Worm (Caenorhabditis elegans): ENCODE measurements around the gene C25G4.2.

Gene C25G4.2

ce11 chrIV:12417536-12418195 lies 26.2 kb downstream of the C25G4.2 start, which contains the start of gene F08G5.3 (continued):
- TF ChIP-seq mdl-1 (tag; optimal IDR thresholded peaks at IDR 0.05) (peak in 1 of 2 experiments; percentile 40), pqm-1 (tag; optimal IDR thresholded peaks at IDR 0.05) (no peak), fkh-8 (tag; optimal IDR thresholded peaks at IDR 0.05) (no peak), ces-1 (GFP tag; optimal IDR thresholded peaks at IDR 0.05) (no peak), F16B12.6 (tag; optimal IDR thresholded peaks at IDR 0.05) (no peak), skn-1 (tag; optimal IDR thresholded peaks at IDR 0.05) (no peak), jun-1 (tag; optimal IDR thresholded peaks at IDR 0.05) (no peak), aha-1 (tag; optimal IDR thresholded peaks at IDR 0.05) (no peak), vab-15 (tag; optimal IDR thresholded peaks at IDR 0.05) (no peak), tbx-2 (tag; optimal IDR thresholded peaks at IDR 0.05) (peak; percentile 29), mab-9 (GFP tag; IDR thresholded peaks at IDR 0.05) (no peak), ztf-11 (tag; optimal IDR thresholded peaks at IDR 0.05) (no peak), lir-3 (tag; optimal IDR thresholded peaks at IDR 0.05; ENCODE audit: poor library complexity) (peak; percentile 27), dpl-1 (GFP tag; optimal IDR thresholded peaks at IDR 0.05) (peak in 2 of 3 experiments; percentile 16 to 27), sup-37 (GFP tag; optimal IDR thresholded peaks at IDR 0.05) (no peak), unc-98 (GFP tag; IDR thresholded peaks at IDR 0.05) (0 out of 2 replicates have a peak, but pooled peaks have one; percentile 7), elt-3 (tag; optimal IDR thresholded peaks at IDR 0.05) (peak in 1 of 6 experiments; percentile 43), Y116A8C.19 (tag; optimal IDR thresholded peaks at IDR 0.05; ENCODE audit: borderline replicate concordance) (no peak), ceh-63 (GFP tag; optimal IDR thresholded peaks at IDR 0.05) (no peak), hlh-4 (tag; optimal IDR thresholded peaks at IDR 0.05) (no peak), fkh-4 (tag; optimal IDR thresholded peaks at IDR 0.05; ENCODE audit: borderline replicate concordance) (no peak), zip-4 (GFP tag; optimal IDR thresholded peaks at IDR 0.05) (peak; percentile 18), ceh-8 (GFP tag; optimal IDR thresholded peaks at IDR 0.05) (no peak), ztf-4 (tag; optimal IDR thresholded peaks at IDR 0.05) (no peak), egl-27 (tag; optimal IDR thresholded peaks at IDR 0.05) (no peak), unc-130 (tag; optimal IDR thresholded peaks at IDR 0.05) (no peak), nhr-28 (tag; optimal IDR thresholded peaks at IDR 0.05) (no peak), ama-1 (optimal IDR thresholded peaks at IDR 0.05) (no peak), fkh-10 (GFP tag; optimal IDR thresholded peaks at IDR 0.05) (no peak), efl-1 (optimal IDR thresholded peaks at IDR 0.05) (peak in 1 of 2 experiments; percentile 43), efl-1 (GFP tag; optimal IDR thresholded peaks at IDR 0.05 in 1 of 2) (peak; percentile 17 to 92), ceh-90 (tag; optimal IDR thresholded peaks at IDR 0.05) (no peak), C34B4.2 (tag; optimal IDR thresholded peaks at IDR 0.05) (no peak), hlh-17 (GFP tag; optimal IDR thresholded peaks at IDR 0.05; ENCODE audit: borderline replicate concordance) (no peak), lin-39 (tag; optimal IDR thresholded peaks at IDR 0.05) (no peak), xbp-1 (tag; optimal IDR thresholded peaks at IDR 0.05) (peak; percentile 24), nhr-12 (tag; optimal IDR thresholded peaks at IDR 0.05) (no peak), hpl-2 (GFP tag; optimal IDR thresholded peaks at IDR 0.05) (no peak), alr-1 (tag; optimal IDR thresholded peaks at IDR 0.05; ENCODE audit: borderline replicate concordance) (no peak), nhr-76 (tag; optimal IDR thresholded peaks at IDR 0.05) (no peak), tlp-1 (tag; optimal IDR thresholded peaks at IDR 0.05) (no peak), unc-30 (tag; optimal IDR thresholded peaks at IDR 0.05) (no peak), snu-23 (GFP tag; optimal IDR thresholded peaks at IDR 0.05) (peak; percentile 62), C16A3.4 (tag; optimal IDR thresholded peaks at IDR 0.05) (peak; percentile 41)

Data from whole organism, L1 larva.